Fruit fly (Drosophila melanogaster): ENCODE measurements around the gene Tl.

Gene Tl

dm6 chr3R:26886283-26886689, 87.4 kb downstream of the Tl start (continued):
- TF ChIP-seq CG18262 (tag; optimal IDR thresholded peaks at IDR 0.05) (peak; percentile 85), peb (GFP tag; IDR thresholded peaks at IDR 0.05) (peak; percentile 22; the same call in 1 of the 2 replicates), CG2875 (GFP tag; optimal IDR thresholded peaks at IDR 0.05) (peak; percentile 31), zen2 (GFP tag; IDR thresholded peaks at IDR 0.05; ENCODE audit: partially characterized antibody) (no peak), CG43689 (GFP tag; IDR thresholded peaks at IDR 0.05) (no peak), CG2678 (tag; optimal IDR thresholded peaks at IDR 0.05) (peak; percentile 82), crp (GFP tag; optimal IDR thresholded peaks at IDR 0.05) (peak in 1 of 2 experiments; percentile 28), CG3281 (GFP tag; optimal IDR thresholded peaks at IDR 0.05) (peak; percentile 58), CG6854 (GFP tag; optimal IDR thresholded peaks at IDR 0.05) (peak; percentile 23), sima (GFP tag; optimal IDR thresholded peaks at IDR 0.05) (no peak), Usf (GFP tag; optimal IDR thresholded peaks at IDR 0.05) (peak; percentile 46), Nf-YC (tag; optimal IDR thresholded peaks at IDR 0.05) (peak; percentile 33), CG15601 (tag; optimal IDR thresholded peaks at IDR 0.05) (peak; percentile 83), CG2199 (GFP tag; IDR thresholded peaks at IDR 0.05) (peak; percentile 28; the same call in 1 of the 3 replicates), Kr (GFP tag; optimal IDR thresholded peaks at IDR 0.05) (peak; percentile 79), CG34376 (GFP tag; optimal IDR thresholded peaks at IDR 0.05) (no peak), CG7357 (GFP tag; IDR thresholded peaks at IDR 0.05) (0 out of 3 replicates have a peak, but pooled peaks have one; percentile 49), CG17568 (GFP tag; optimal IDR thresholded peaks at IDR 0.05) (peak; percentile 60), Gsc (GFP tag; IDR thresholded peaks at IDR 0.05) (no peak), CG10147 (GFP tag; optimal IDR thresholded peaks at IDR 0.05) (peak; percentile 47), Hmx (GFP tag; optimal IDR thresholded peaks at IDR 0.05) (no peak), ara (GFP tag; IDR thresholded peaks at IDR 0.05) (peak; percentile 67), tap (tag; optimal IDR thresholded peaks at IDR 0.05) (peak; percentile 64), Deaf1 (tag; optimal IDR thresholded peaks at IDR 0.05) (peak; percentile 74), eyg (GFP tag; optimal IDR thresholded peaks at IDR 0.05) (no peak), Atf-2 (GFP tag; optimal IDR thresholded peaks at IDR 0.05) (no peak), HLHmδ (GFP tag; optimal IDR thresholded peaks at IDR 0.05) (no peak), Camta (GFP tag; optimal IDR thresholded peaks at IDR 0.05) (no peak), CG12155 (GFP tag; optimal IDR thresholded peaks at IDR 0.05) (peak; percentile 26), CG4328 (GFP tag; optimal IDR thresholded peaks at IDR 0.05) (peak; percentile 55), CG11085 (GFP tag; IDR thresholded peaks at IDR 0.05) (no peak), CG12942 (GFP tag; optimal IDR thresholded peaks at IDR 0.05) (peak; percentile 24), kah (GFP tag; optimal IDR thresholded peaks at IDR 0.05) (peak; percentile 62), Aef1 (GFP tag; IDR thresholded peaks at IDR 0.05) (peak; percentile 39; the same call in 2 of the 3 replicates), Dll (GFP tag; IDR thresholded peaks at IDR 0.05; ENCODE audit: partially characterized antibody) (no peak), HHEX (GFP tag; optimal IDR thresholded peaks at IDR 0.05) (peak; percentile 67), CG2129 (GFP tag; IDR thresholded peaks at IDR 0.05; ENCODE audit: partially characterized antibody) (no peak), chn (GFP tag; optimal IDR thresholded peaks at IDR 0.05) (peak; percentile 36), Dref (GFP tag; IDR thresholded peaks at IDR 0.05) (no peak), Six4 (GFP tag; optimal IDR thresholded peaks at IDR 0.05) (peak; percentile 41), Gug (GFP tag; IDR thresholded peaks at IDR 0.05) (peak; percentile 47; the same call in 1 of the 4 replicates), Med (GFP tag) (peak; percentile 75), CG34422 (GFP tag; IDR thresholded peaks at IDR 0.05) (peak; percentile 35; the same call in 1 of the 3 replicates), CG9215 (GFP tag; IDR thresholded peaks at IDR 0.05) (peak; percentile 47; the same call in 1 of the 2 replicates), corto (GFP tag; optimal IDR thresholded peaks at IDR 0.05) (no peak), B-H2 (GFP tag; optimal IDR thresholded peaks at IDR 0.05) (no peak), CG7372 (GFP tag; IDR thresholded peaks at IDR 0.05) (peak; percentile 59), Hr51 (GFP tag; optimal IDR thresholded peaks at IDR 0.05) (peak; percentile 18 to 70), stc (GFP tag; IDR thresholded peaks at IDR 0.05) (peak; percentile 68), Fer1 (GFP tag; optimal IDR thresholded peaks at IDR 0.05) (peak; percentile 66)
